Worm (Caenorhabditis elegans) whole organism, late embryonic: ENCODE results near the gene F16G10.1.

Experiments used
- C08G9.2 ChIP-seq: sonication (generic microtip); optimal IDR thresholded peaks from 2 replicates; lab custom pipeline; 2016; ENCODE audit warnings: mild to moderate bottlenecking, missing genetic modification characterization, moderate library complexity, missing compliant biosample characterization
- F13H6.1 ChIP-seq: sonication (generic microtip); optimal IDR thresholded peaks from 2 replicates; lab custom pipeline; 2016; ENCODE audit warnings: missing genetic modification characterization, missing compliant biosample characterization
- T23F11.4 ChIP-seq: fragments of 200-800 bp; sonication (Bioruptor generic); optimal IDR thresholded peaks from 2 replicates; lab custom pipeline; 2018; ENCODE audit warnings: mild to moderate bottlenecking, missing genetic modification characterization, missing compliant biosample characterization
- ahr-1 ChIP-seq: sonication (generic microtip); optimal IDR thresholded peaks from 2 replicates; lab custom pipeline; 2016; ENCODE audit warnings: missing genetic modification characterization, missing compliant biosample characterization
- ama-1 ChIP-seq: fragments of 150-350 bp; optimal IDR thresholded peaks from 2 replicates; lab custom pipeline; 2014
- ceh-14 ChIP-seq: sonication (generic microtip); optimal IDR thresholded peaks from 2 replicates; lab custom pipeline; 2016; ENCODE audit warnings: missing genotype, missing genetic modification characterization, missing compliant biosample characterization
- ceh-2 ChIP-seq: sonication (generic microtip); optimal IDR thresholded peaks from 2 replicates; lab custom pipeline; 2016; ENCODE audit warnings: missing genotype, missing genetic modification characterization, missing compliant biosample characterization
- ceh-22 ChIP-seq: sonication (generic microtip); optimal IDR thresholded peaks from 2 replicates; lab custom pipeline; 2017; ENCODE audit warnings: missing biosample characterization, missing genetic modification characterization
- ceh-24 ChIP-seq: sonication (generic microtip); optimal IDR thresholded peaks from 2 replicates; lab custom pipeline; 2016; ENCODE audit warnings: mild to moderate bottlenecking, missing genetic modification characterization, missing compliant biosample characterization
- ceh-30 ChIP-seq: fragments of 150-350 bp; optimal IDR thresholded peaks from 2 replicates; lab custom pipeline; 2014; ENCODE audit warnings: missing biosample characterization, missing genetic modification characterization
- ceh-31 ChIP-seq: sonication (generic microtip); optimal IDR thresholded peaks from 2 replicates; lab custom pipeline; 2016; ENCODE audit warnings: missing genetic modification characterization, missing compliant biosample characterization
- ceh-45 ChIP-seq: fragments of 200-800 bp; sonication (Bioruptor generic); IDR thresholded peaks from 2 replicates; pipeline ENCODE4 v1.3.6; 2022; ENCODE audit warnings: missing genetic modification reagents, missing genetic modification characterization, missing compliant biosample characterization
- ceh-48 ChIP-seq: sonication (generic microtip); optimal IDR thresholded peaks from 2 replicates; lab custom pipeline; 2016; ENCODE audit warnings: missing genetic modification characterization, inconsistent platforms, missing compliant biosample characterization
- ceh-6 ChIP-seq: fragments of 200-800 bp; sonication (Bioruptor generic); optimal IDR thresholded peaks from 2 replicates; lab custom pipeline; 2018; ENCODE audit warnings: mild to moderate bottlenecking, missing genetic modification characterization, missing compliant biosample characterization
- che-1 ChIP-seq: sonication (generic microtip); optimal IDR thresholded peaks from 2 replicates; lab custom pipeline; 2016; ENCODE audit warnings: mild to moderate bottlenecking, missing genetic modification characterization, missing compliant biosample characterization
- dmd-4 ChIP-seq: sonication (generic microtip); optimal IDR thresholded peaks from 2 replicates; lab custom pipeline; 2016; ENCODE audit warnings: borderline replicate concordance, missing genetic modification characterization, missing compliant biosample characterization
- elt-2 ChIP-seq: sonication (generic microtip); optimal IDR thresholded peaks from 2 replicates; lab custom pipeline; 2016; ENCODE audit warnings: missing genetic modification reagents, missing genetic modification characterization, missing compliant biosample characterization
- ets-4 ChIP-seq: sonication (generic microtip); optimal IDR thresholded peaks from 2 replicates; lab custom pipeline; 2016; ENCODE audit warnings: missing genetic modification characterization, missing compliant biosample characterization
- eyg-1 ChIP-seq: sonication (generic microtip); optimal IDR thresholded peaks from 2 replicates; lab custom pipeline; 2016; ENCODE audit warnings: missing genotype, missing genetic modification characterization, missing compliant biosample characterization
- fax-1 ChIP-seq: sonication (generic microtip); optimal IDR thresholded peaks from 2 replicates; lab custom pipeline; 2016; ENCODE audit warnings: missing genotype, missing genetic modification characterization, missing compliant biosample characterization
- fkh-6 ChIP-seq: sonication (generic microtip); optimal IDR thresholded peaks from 2 replicates; lab custom pipeline; 2016; ENCODE audit warnings: missing genetic modification characterization, missing compliant biosample characterization
- hlh-13 ChIP-seq: fragments of 200-800 bp; sonication (Bioruptor generic); optimal IDR thresholded peaks from 2 replicates; lab custom pipeline; 2018; ENCODE audit warnings: mild to moderate bottlenecking, missing genetic modification characterization, missing compliant biosample characterization
- hlh-8 ChIP-seq: sonication (generic microtip); optimal IDR thresholded peaks from 2 replicates; lab custom pipeline; 2016; ENCODE audit warnings: missing genotype, missing genetic modification characterization, missing compliant biosample characterization
- lim-6 ChIP-seq: sonication (generic microtip); optimal IDR thresholded peaks from 2 replicates; lab custom pipeline; 2016; ENCODE audit warnings: missing genetic modification characterization, missing compliant biosample characterization
- mec-3 ChIP-seq: sonication (generic microtip); optimal IDR thresholded peaks from 2 replicates; lab custom pipeline; 2016; ENCODE audit warnings: borderline replicate concordance, missing genetic modification characterization, missing compliant biosample characterization
- nfya-1 ChIP-seq: sonication (generic microtip); optimal IDR thresholded peaks from 2 replicates; lab custom pipeline; 2017; ENCODE audit warnings: missing genetic modification characterization, mild to moderate bottlenecking, missing compliant biosample characterization, antibody characterized with exemption, moderate library complexity
- pax-1 ChIP-seq: fragments of 150-350 bp; optimal IDR thresholded peaks from 2 replicates; lab custom pipeline; 2014; ENCODE audit warnings: missing biosample characterization, missing genetic modification characterization
- pha-2 ChIP-seq: sonication (generic microtip); optimal IDR thresholded peaks from 2 replicates; lab custom pipeline; 2017; ENCODE audit warnings: mild to moderate bottlenecking, missing genetic modification characterization, missing compliant biosample characterization
- pha-4 ChIP-seq: fragments of 150-350 bp; optimal IDR thresholded peaks from 2 replicates; lab custom pipeline; 2018; ENCODE audit warnings: missing biosample characterization, missing genetic modification reagents, missing genetic modification characterization
- pqm-1 ChIP-seq: sonication (generic microtip); optimal IDR thresholded peaks from 2 replicates; lab custom pipeline; 2016; ENCODE audit warnings: missing genetic modification characterization, missing compliant biosample characterization
- ref-2 ChIP-seq: sonication (generic microtip); optimal IDR thresholded peaks from 2 replicates; lab custom pipeline; 2016; ENCODE audit warnings: missing genetic modification characterization, missing compliant biosample characterization
- rnt-1 ChIP-seq: sonication (generic microtip); optimal IDR thresholded peaks from 2 replicates; lab custom pipeline; 2016; ENCODE audit warnings: missing genetic modification characterization, missing compliant biosample characterization
- sox-2 ChIP-seq: fragments of 200-800 bp; sonication (Bioruptor generic); IDR thresholded peaks from 2 replicates; pipeline ENCODE4 v1.3.6; 2022; ENCODE audit warnings: missing genetic modification reagents, missing genetic modification characterization, missing compliant biosample characterization
- sox-4 ChIP-seq: sonication (generic microtip); optimal IDR thresholded peaks from 2 replicates; lab custom pipeline; 2017; ENCODE audit warnings: mild to moderate bottlenecking, missing genetic modification characterization, inconsistent platforms, missing compliant biosample characterization
- syd-9 ChIP-seq: sonication (generic microtip); optimal IDR thresholded peaks from 2 replicates; lab custom pipeline; 2016; ENCODE audit warnings: mild to moderate bottlenecking, missing genetic modification characterization, moderate library complexity, missing compliant biosample characterization
- tbx-2 ChIP-seq: sonication (generic microtip); optimal IDR thresholded peaks from 2 replicates; lab custom pipeline; 2016; ENCODE audit warnings: missing genetic modification characterization, missing compliant biosample characterization
- tbx-7 ChIP-seq: sonication (generic microtip); optimal IDR thresholded peaks from 2 replicates; lab custom pipeline; 2016; ENCODE audit warnings: missing genotype, missing genetic modification characterization, missing compliant biosample characterization
- ttx-3 ChIP-seq: sonication (generic microtip); optimal IDR thresholded peaks from 2 replicates; lab custom pipeline; 2016; ENCODE audit warnings: missing genetic modification reagents, missing genetic modification characterization, missing compliant biosample characterization
- unc-3 ChIP-seq, 2 experiments: fragments of 200-800 bp in 1 of 2; sonication (Bioruptor generic) in 1 of 2; sonication (generic microtip) in 1 of 2; conservative IDR thresholded peaks in 1 of 2; optimal IDR thresholded peaks in 1 of 2; 2 replicates each; pipeline versions ENCODE4 v1.3.6 to Lab custom; 2016 to 2022; ENCODE audit warnings: missing compliant biosample characterization in 2 of 2, missing genetic modification characterization in 2 of 2, missing genetic modification reagents in 1 of 2
- zip-5 ChIP-seq: sonication (generic microtip); optimal IDR thresholded peaks from 2 replicates; lab custom pipeline; 2016; ENCODE audit warnings: missing genetic modification characterization, missing compliant biosample characterization
- ztf-16 ChIP-seq: sonication (generic microtip); optimal IDR thresholded peaks from 2 replicates; lab custom pipeline; 2017; ENCODE audit warnings: missing genetic modification characterization, missing compliant biosample characterization

Gene F16G10.1

DNA sequence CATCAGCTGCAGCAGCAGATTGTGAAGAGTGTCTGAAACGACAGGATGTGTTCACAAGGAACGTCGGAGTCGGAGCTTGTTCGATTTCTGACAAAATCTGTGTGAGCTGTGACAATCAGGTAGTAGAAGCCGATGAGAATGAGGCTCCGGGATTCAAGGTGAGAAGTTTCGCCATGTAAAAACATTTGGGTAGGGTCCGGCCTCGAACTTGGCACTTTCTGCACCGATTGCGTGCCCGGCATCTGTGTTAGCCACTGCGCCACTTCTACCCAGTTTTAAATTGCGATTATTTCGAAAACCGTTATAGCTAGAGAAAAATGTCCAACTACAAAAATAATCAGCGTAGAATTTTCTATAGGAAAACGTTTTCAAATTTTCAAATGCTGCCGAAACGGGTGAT lies 42.6 kb downstream of the F16G10.1 start:
- TF ChIP-seq sox-4 (tag; lab: Kevin White, UChicago) = no peak
- TF ChIP-seq pqm-1 (tag; lab: Kevin White, UChicago) = no peak
- TF ChIP-seq unc-3 (GFP tag; conservative IDR thresholded peaks at IDR 0.05; lab: Robert Waterston, UW) = no peak
- no peak for TF ChIP-seq unc-3 (tag; optimal IDR thresholded peaks at IDR 0.05; lab: Kevin White, UChicago)

- TF ChIP-seq nfya-1 (tag; lab: Kevin White, UChicago) (no peak), ceh-14 (tag; lab: Kevin White, UChicago) (no peak), sox-2 (GFP tag; lab: Robert Waterston, UW) (no peak), lim-6 (peak; percentile 9), ttx-3 (no peak), ahr-1 (no peak), ceh-2 (tag; lab: Kevin White, UChicago) (peak; percentile 10), rnt-1 (tag; lab: Kevin White, UChicago) (peak; percentile 9), pha-4 (tag; lab: Kevin White, UChicago) (no peak), dmd-4 (tag; lab: Kevin White, UChicago) (no peak), ceh-48 (peak; percentile 38), T23F11.4 (no peak), zip-5 (tag; lab: Kevin White, UChicago) (peak; percentile 25), hlh-8 (tag; lab: Kevin White, UChicago) (peak; percentile 57), F13H6.1 (tag; lab: Kevin White, UChicago) (peak; percentile 10), pax-1 (tag; lab: Kevin White, UChicago) (no peak), ztf-16 (tag; lab: Kevin White, UChicago) (no peak), ceh-30 (tag; lab: Kevin White, UChicago) (no peak), mec-3 (peak; percentile 59), C08G9.2 (tag; lab: Kevin White, UChicago) (peak; percentile 79), ceh-24 (tag; lab: Kevin White, UChicago) (no peak), ceh-22 (tag; lab: Kevin White, UChicago) (no peak), ceh-45 (GFP tag; lab: Robert Waterston, UW) (no peak), fkh-6 (no peak), ceh-6 (no peak), tbx-7 (peak; percentile 55), che-1 (tag; lab: Kevin White, UChicago) (peak; percentile 16), hlh-13 (GFP tag; lab: Kevin White, UChicago) (no peak), tbx-2 (tag; lab: Kevin White, UChicago) (peak; percentile 67), eyg-1 (tag; lab: Kevin White, UChicago) (no peak), fax-1 (no peak), ref-2 (peak; percentile 40), ceh-31 (tag; lab: Kevin White, UChicago) (peak; percentile 76), ets-4 (peak; percentile 57)
Measured at ce11 chrII:2450990-2451389, 46.9 kb downstream of the F16G10.1 start.

DNA sequence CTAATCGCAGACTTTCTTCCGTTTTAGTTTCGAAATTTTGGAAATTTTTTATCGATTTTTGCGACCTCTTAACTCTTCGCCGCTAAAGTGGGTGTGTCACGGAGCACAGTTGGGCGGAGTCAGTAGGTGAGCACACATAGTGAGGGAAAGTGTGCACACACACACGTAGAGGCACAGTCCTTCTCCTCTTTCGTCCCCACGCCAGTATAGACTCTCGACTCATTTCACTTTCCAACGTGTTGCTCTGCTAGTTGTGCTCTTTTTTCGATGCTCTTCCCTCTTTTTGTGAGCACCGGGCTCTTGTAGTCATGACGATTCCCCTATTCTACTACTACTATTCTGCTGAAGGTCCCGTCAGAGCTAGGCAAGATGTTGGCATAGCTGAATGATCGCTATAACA lies 48.4 kb downstream of the F16G10.1 start:
- TF ChIP-seq nfya-1 (tag; lab: Kevin White, UChicago) (peak; percentile 13), syd-9 (no peak), pqm-1 (tag; lab: Kevin White, UChicago) (no peak), hlh-8 (tag; lab: Kevin White, UChicago) (no peak), ceh-22 (tag; lab: Kevin White, UChicago) (no peak), ceh-6 (no peak), ceh-31 (tag; lab: Kevin White, UChicago) (no peak), sox-4 (tag; lab: Kevin White, UChicago) (no peak), pha-2 (tag; lab: Kevin White, UChicago) (peak; percentile 23), ama-1 (lab: Kevin White, UChicago) (peak; percentile 78), ztf-16 (tag; lab: Kevin White, UChicago) (no peak), ref-2 (no peak), elt-2 (tag; lab: Kevin White, UChicago) (no peak)
